Fruit fly (Drosophila melanogaster) whole organism: Measurements from ENCODE around the gene NKCC.

Source experiments
- CG8478 ChIP-seq: fragments of >200 bp; optimal IDR thresholded peaks from 2 replicates; lab custom pipeline; 2018; ENCODE audit warnings: inconsistent platforms
- Dll ChIP-seq: fragments of >200 bp; optimal IDR thresholded peaks from 2 replicates; lab custom pipeline; 2017
- EcR ChIP-seq, 2 experiments: fragments of >200 bp; optimal IDR thresholded peaks; 2 replicates each; lab custom pipeline; 2017; ENCODE audit warnings: missing biosample characterization in 2 of 2, missing genetic modification characterization in 2 of 2, missing genetic modification reagents in 2 of 2
- pan ChIP-seq: fragments of >200 bp; optimal IDR thresholded peaks from 2 replicates; lab custom pipeline; 2017
- psq ChIP-seq: fragments of >200 bp; optimal IDR thresholded peaks from 2 replicates; lab custom pipeline; 2017
- usp ChIP-seq: fragments of >200 bp; optimal IDR thresholded peaks from 2 replicates; lab custom pipeline; 2017; ENCODE audit warnings: missing biosample characterization, missing genetic modification characterization, mixed read lengths

Gene NKCC

dm6 chr3R:5502646-5503045 lies at the start of gene NKCC:
Gene NKCC, minus strand, starts transcription at chr3R:5502702.
- no peak for TF ChIP-seq Dll

- TF ChIP-seq CG8478 (no peak), EcR (GFP tag; optimal IDR thresholded peaks at IDR 0.05; lab: Kevin White, UChicago) (no peak), pan (lab: Kevin White, UChicago) (no peak)
Observed at dm6 chr3R:5551593-5551992, 49.1 kb upstream of the NKCC start.

- no peak for TF ChIP-seq CG8478
- no peak for TF ChIP-seq EcR (GFP tag; optimal IDR thresholded peaks at IDR 0.05; lab: Kevin White, UChicago)
- no peak for TF ChIP-seq Dll
- no peak for TF ChIP-seq usp (GFP tag; lab: Kevin White, UChicago)
- no peak for TF ChIP-seq pan (lab: Kevin White, UChicago)
- TF ChIP-seq psq (lab: Kevin White, UChicago) = no peak
Observed at dm6 chr3R:5551068-5551467, 48.6 kb upstream of the NKCC start, which contains the start of gene mia. Gene mia, minus strand, starts transcription at chr3R:5551168.

- no peak for TF ChIP-seq pan (lab: Kevin White, UChicago)
- no peak for TF ChIP-seq usp (GFP tag; lab: Kevin White, UChicago)
- no peak for TF ChIP-seq CG8478
- no peak for TF ChIP-seq EcR (GFP tag; optimal IDR thresholded peaks at IDR 0.05; lab: Kevin White, UChicago)
- no peak for TF ChIP-seq Dll
- TF ChIP-seq psq (lab: Kevin White, UChicago) = no peak
Observed at dm6 chr3R:5550452-5550851, 48.0 kb upstream of the NKCC start.

dm6 chr3R:5547464-5547943 lies 45.0 kb upstream of the NKCC start, which contains the start of gene CG2519:
Gene CG2519, minus strand, starts transcription at chr3R:5547775.
- TF ChIP-seq usp (GFP tag; lab: Kevin White, UChicago) = no peak
- no peak for TF ChIP-seq CG8478
- TF ChIP-seq Dll = no peak

dm6 chr3R:5527563-5527962 lies 25.1 kb upstream of the NKCC start:
- TF ChIP-seq CG8478 (no peak), psq (lab: Kevin White, UChicago) (no peak), Dll (no peak), EcR (GFP tag; optimal IDR thresholded peaks at IDR 0.05; lab: Kevin White, UChicago) (no peak), usp (GFP tag; lab: Kevin White, UChicago) (no peak), pan (lab: Kevin White, UChicago) (no peak)

dm6 chr3R:5524804-5525203 lies 22.3 kb upstream of the NKCC start:
- TF ChIP-seq Dll (no peak), pan (lab: Kevin White, UChicago) (no peak), usp (GFP tag; lab: Kevin White, UChicago) (no peak), CG8478 (no peak), psq (lab: Kevin White, UChicago) (no peak), EcR (GFP tag; optimal IDR thresholded peaks at IDR 0.05; lab: Kevin White, UChicago) (no peak)

dm6 chr3R:5523070-5523637 lies 20.7 kb upstream of the NKCC start, which contains the start of the genes CG43845 and Nmdar1:
Gene CG43845, minus strand, starts transcription at chr3R:5523120.
Gene Nmdar1, minus strand, starts transcription at chr3R:5523328.
- TF ChIP-seq Dll (no peak), usp (GFP tag; lab: Kevin White, UChicago) (no peak), psq (lab: Kevin White, UChicago) (no peak), EcR (GFP tag; optimal IDR thresholded peaks at IDR 0.05; lab: Kevin White, UChicago) (no peak), pan (lab: Kevin White, UChicago) (no peak), CG8478 (no peak)

- TF ChIP-seq CG8478 (no peak), Dll (no peak), pan (lab: Kevin White, UChicago) (no peak), EcR (GFP tag; optimal IDR thresholded peaks at IDR 0.05; lab: Kevin White, UChicago) (no peak), psq (lab: Kevin White, UChicago) (no peak), usp (GFP tag; lab: Kevin White, UChicago) (no peak)
Observed at dm6 chr3R:5520566-5520965, 18.1 kb upstream of the NKCC start.

dm6 chr3R:5519789-5520188 lies 17.3 kb upstream of the NKCC start:
- TF ChIP-seq psq (lab: Kevin White, UChicago) = no peak
- TF ChIP-seq pan (lab: Kevin White, UChicago) = no peak
- TF ChIP-seq EcR (GFP tag; optimal IDR thresholded peaks at IDR 0.05; lab: Kevin White, UChicago) = no peak
- TF ChIP-seq CG8478 = no peak
- TF ChIP-seq usp (GFP tag; lab: Kevin White, UChicago) = no peak
- TF ChIP-seq Dll = no peak

dm6 chr3R:5518627-5519026 lies 16.1 kb upstream of the NKCC start:
- TF ChIP-seq pan (lab: Kevin White, UChicago) (no peak), EcR (GFP tag; optimal IDR thresholded peaks at IDR 0.05; lab: Kevin White, UChicago) (no peak), Dll (no peak), CG8478 (no peak), usp (GFP tag; lab: Kevin White, UChicago) (no peak), psq (lab: Kevin White, UChicago) (no peak)

dm6 chr3R:5517876-5518211 lies 15.3 kb upstream of the NKCC start:
- TF ChIP-seq EcR (GFP tag; optimal IDR thresholded peaks at IDR 0.05; lab: Kevin White, UChicago) (peak in 1 of 2 experiments; percentile 14), Dll (no peak)
